Worm (Caenorhabditis elegans): ENCODE measurements around the gene dec-7.

DNA sequence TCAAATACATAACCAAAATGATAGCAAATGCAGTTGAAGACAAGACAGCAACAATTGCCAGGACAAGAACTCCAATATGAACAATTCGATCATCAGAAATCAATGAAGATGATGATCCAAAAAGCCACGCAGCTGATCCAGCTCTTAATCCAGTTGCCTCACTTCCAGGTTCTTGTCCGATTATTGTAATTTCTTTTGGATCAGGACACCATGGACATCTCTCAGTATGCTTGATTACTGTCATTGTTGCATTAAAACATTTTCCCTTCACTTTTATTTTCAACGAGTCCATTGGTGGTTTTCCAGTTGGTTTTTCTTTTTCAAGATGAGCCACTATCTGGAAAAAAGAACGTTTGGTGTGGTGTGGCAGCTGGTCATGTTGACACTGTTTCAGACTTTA, 32.2 kb downstream of the dec-7 start:
- TF ChIP-seq ztf-11 (tag; optimal IDR thresholded peaks at IDR 0.05) (no peak), lin-13 (GFP tag; optimal IDR thresholded peaks at IDR 0.05) (no peak), aly-2 (tag; optimal IDR thresholded peaks at IDR 0.05) (no peak), fos-1 (tag; optimal IDR thresholded peaks at IDR 0.05) (no peak)

Data from whole organism, L2 larva.